Fruit fly (Drosophila melanogaster) whole organism, embryonic: ENCODE results near the gene Mon1.
A peak's percentile ranks its signal among the peaks of the same experiment; 100 is the strongest.

Experiments used
- Abd-B ChIP-seq: fragments of 200-800 bp; sonication (Bioruptor generic); optimal IDR thresholded peaks from 2 replicates; lab custom pipeline; 2018; ENCODE audit warnings: missing biosample characterization, mild to moderate bottlenecking, missing genetic modification characterization, moderate library complexity
- Antp ChIP-seq: fragments of 200-800 bp; sonication (Bioruptor generic); optimal IDR thresholded peaks from 3 replicates; lab custom pipeline; 2016; ENCODE audit warnings: missing biosample characterization, missing genetic modification characterization
- BEAF-32 ChIP-seq: fragments of 200-800 bp; sonication (Bioruptor generic); optimal IDR thresholded peaks from 3 replicates; lab custom pipeline; 2017; ENCODE audit warnings: missing biosample characterization, missing genetic modification characterization, mild to moderate bottlenecking, moderate library complexity, missing genetic modification reagents
- CG10462 ChIP-seq: fragments of 200-800 bp; sonication (Bioruptor generic); optimal IDR thresholded peaks from 2 replicates; lab custom pipeline; 2016; ENCODE audit warnings: missing biosample characterization, missing genetic modification characterization
- CG11456 ChIP-seq: fragments of 200-800 bp; sonication (Bioruptor generic); IDR thresholded peaks from 3 replicates; pipeline ENCODE4 v1.3.6; 2022; ENCODE audit warnings: missing biosample characterization, missing genetic modification characterization
- CG11723 ChIP-seq: fragments of 200-800 bp; sonication (Bioruptor generic); optimal IDR thresholded peaks from 2 replicates; lab custom pipeline; 2017; ENCODE audit warnings: missing biosample characterization, mild to moderate bottlenecking, missing genetic modification characterization
- CG12236 ChIP-seq: fragments of 200-800 bp; sonication (Bioruptor generic); optimal IDR thresholded peaks from 2 replicates; lab custom pipeline; 2016; ENCODE audit warnings: missing biosample characterization, missing genetic modification characterization
- CG14014 ChIP-seq: fragments of 200-800 bp; sonication (Bioruptor generic); IDR thresholded peaks from 2 replicates; pipeline ENCODE4 v1.3.6; 2022; ENCODE audit warnings: missing biosample characterization, missing genetic modification characterization
- CG14965 ChIP-seq: fragments of 200-800 bp; sonication (Bioruptor generic); optimal IDR thresholded peaks from 2 replicates; lab custom pipeline; 2016; ENCODE audit warnings: missing biosample characterization, missing genetic modification characterization, borderline replicate concordance
- CG15011 ChIP-seq: fragments of 200-800 bp; sonication (Bioruptor generic); optimal IDR thresholded peaks from 3 replicates; lab custom pipeline; 2018; ENCODE audit warnings: missing biosample characterization, mild to moderate bottlenecking, missing genetic modification characterization
- CG15696 ChIP-seq: fragments of 200-800 bp; sonication (Bioruptor generic); optimal IDR thresholded peaks from 2 replicates; lab custom pipeline; 2019; ENCODE audit warnings: missing biosample characterization, mild to moderate bottlenecking, missing genetic modification characterization, moderate library complexity
- CG16813 ChIP-seq: fragments of 200-800 bp; sonication (Bioruptor generic); IDR thresholded peaks from 3 replicates; pipeline ENCODE4 v1.3.6; 2022; ENCODE audit warnings: missing biosample characterization, missing genetic modification characterization; ENCODE audit not compliant: partially characterized antibody
- CG16815 ChIP-seq: fragments of 200-800 bp; sonication (Bioruptor generic); optimal IDR thresholded peaks from 3 replicates; lab custom pipeline; 2017; ENCODE audit warnings: missing biosample characterization, mild to moderate bottlenecking, missing genetic modification characterization
- CG17612 ChIP-seq: fragments of 200-800 bp; sonication (Bioruptor generic); IDR thresholded peaks from 2 replicates; pipeline ENCODE4 v1.3.6; 2022; ENCODE audit warnings: missing biosample characterization, missing genetic modification characterization
- CG18599 ChIP-seq: fragments of 200-800 bp; sonication (Bioruptor generic); optimal IDR thresholded peaks from 3 replicates; lab custom pipeline; 2017; ENCODE audit warnings: missing biosample characterization, missing genetic modification characterization, mild to moderate bottlenecking, moderate library complexity, missing genetic modification reagents
- CG2889 ChIP-seq: fragments of 200-800 bp; sonication (Bioruptor generic); IDR thresholded peaks from 3 replicates; pipeline ENCODE4 v1.3.6; 2022; ENCODE audit warnings: missing biosample characterization, missing genetic modification characterization
- CG3065 ChIP-seq: fragments of 200-800 bp; sonication (Bioruptor generic); optimal IDR thresholded peaks from 2 replicates; lab custom pipeline; 2016; ENCODE audit warnings: missing biosample characterization, missing genetic modification characterization
- CG43689 ChIP-seq: fragments of 200-800 bp; sonication (Bioruptor generic); IDR thresholded peaks from 2 replicates; pipeline ENCODE4 v1.3.6; 2022; ENCODE audit warnings: missing biosample characterization, missing genetic modification characterization
- CG4404 ChIP-seq: fragments of 200-800 bp; sonication (Bioruptor generic); IDR thresholded peaks from 2 replicates; pipeline ENCODE4 v1.3.6; 2022; ENCODE audit warnings: missing biosample characterization, missing genetic modification characterization
- CG4617 ChIP-seq: fragments of 200-800 bp; sonication (Bioruptor generic); optimal IDR thresholded peaks from 3 replicates; lab custom pipeline; 2016; ENCODE audit warnings: missing biosample characterization, missing genetic modification characterization, borderline replicate concordance
- CG5180 ChIP-seq: fragments of 200-800 bp; sonication (Bioruptor generic); optimal IDR thresholded peaks from 3 replicates; lab custom pipeline; 2017; ENCODE audit warnings: missing biosample characterization, missing genetic modification characterization, mild to moderate bottlenecking, moderate library complexity, missing genetic modification reagents
- CG7357 ChIP-seq: fragments of 200-800 bp; sonication (Bioruptor generic); IDR thresholded peaks from 3 replicates; pipeline ENCODE4 v1.3.6; 2022; ENCODE audit warnings: missing biosample characterization, missing genetic modification characterization
- Dip3 ChIP-seq: fragments of 200-800 bp; sonication (Bioruptor generic); optimal IDR thresholded peaks from 3 replicates; lab custom pipeline; 2016; ENCODE audit warnings: missing biosample characterization, missing genetic modification characterization
- HmgD ChIP-seq: fragments of 200-800 bp; sonication (Bioruptor generic); optimal IDR thresholded peaks from 3 replicates; lab custom pipeline; 2016; ENCODE audit warnings: missing biosample characterization, missing genetic modification characterization
- Hsf ChIP-seq: fragments of 200-800 bp; sonication (Bioruptor generic); optimal IDR thresholded peaks from 3 replicates; lab custom pipeline; 2016; ENCODE audit warnings: missing biosample characterization, missing genetic modification characterization
- Kr ChIP-seq: fragments of 200-800 bp; sonication (Bioruptor generic); optimal IDR thresholded peaks from 2 replicates; lab custom pipeline; 2017; ENCODE audit warnings: missing biosample characterization, mild to moderate bottlenecking, missing genetic modification characterization
- Meics ChIP-seq: fragments of 200-800 bp; sonication (Bioruptor generic); optimal IDR thresholded peaks from 2 replicates; lab custom pipeline; 2017; ENCODE audit warnings: missing biosample characterization, mild to moderate bottlenecking, missing genetic modification characterization
- Nf-YB ChIP-seq: fragments of 200-800 bp; sonication (Bioruptor generic); optimal IDR thresholded peaks from 3 replicates; lab custom pipeline; 2019; ENCODE audit warnings: missing biosample characterization, mild to moderate bottlenecking, missing genetic modification characterization, moderate library complexity
- NfI ChIP-seq: fragments of 200-800 bp; sonication (Bioruptor generic); optimal IDR thresholded peaks from 3 replicates; lab custom pipeline; 2018; ENCODE audit warnings: missing biosample characterization, mild to moderate bottlenecking, missing genetic modification characterization, moderate library complexity
- PHDP ChIP-seq: fragments of 200-800 bp; sonication (Bioruptor generic); optimal IDR thresholded peaks from 3 replicates; lab custom pipeline; 2018; ENCODE audit warnings: missing biosample characterization, mild to moderate bottlenecking, missing genetic modification characterization, moderate library complexity
- Xbp1 ChIP-seq: fragments of 200-800 bp; sonication (Bioruptor generic); optimal IDR thresholded peaks from 3 replicates; lab custom pipeline; 2016; ENCODE audit warnings: missing biosample characterization, mild to moderate bottlenecking, missing genetic modification characterization
- Xrp1 ChIP-seq: fragments of 200-800 bp; sonication (Bioruptor generic); IDR thresholded peaks from 2 replicates; pipeline ENCODE4 v1.3.6; 2022; ENCODE audit warnings: missing biosample characterization, missing genetic modification characterization
- btn ChIP-seq: fragments of 200-800 bp; sonication (Bioruptor generic); optimal IDR thresholded peaks from 2 replicates; lab custom pipeline; 2016; ENCODE audit warnings: missing biosample characterization, missing genetic modification characterization
- ci ChIP-seq: fragments of 200-800 bp; sonication (Bioruptor generic); IDR thresholded peaks from 3 replicates; pipeline ENCODE4 v1.3.6; 2022; ENCODE audit warnings: missing biosample characterization, missing genetic modification characterization
- dan ChIP-seq: fragments of 200-800 bp; sonication (Bioruptor generic); IDR thresholded peaks from 2 replicates; pipeline ENCODE4 v1.3.6; 2022; ENCODE audit warnings: missing biosample characterization, missing genetic modification characterization
- dimm ChIP-seq: fragments of 200-800 bp; sonication (Bioruptor generic); IDR thresholded peaks from 2 replicates; pipeline ENCODE4 v1.3.6; 2022; ENCODE audit warnings: missing biosample characterization, missing genetic modification characterization
- dmrt11E ChIP-seq: fragments of 200-800 bp; sonication (Bioruptor generic); optimal IDR thresholded peaks from 3 replicates; lab custom pipeline; 2018; ENCODE audit warnings: missing biosample characterization, mild to moderate bottlenecking, missing genetic modification characterization, moderate library complexity
- fru ChIP-seq: fragments of >200 bp; optimal IDR thresholded peaks from 2 replicates; lab custom pipeline; 2017
- ham ChIP-seq: fragments of 200-800 bp; sonication (Bioruptor generic); IDR thresholded peaks from 2 replicates; pipeline ENCODE4 v1.3.6; 2022; ENCODE audit warnings: missing biosample characterization, missing genetic modification characterization
- inv ChIP-seq: fragments of 200-800 bp; sonication (Bioruptor generic); IDR thresholded peaks from 2 replicates; pipeline ENCODE4 v1.3.6; 2022; ENCODE audit warnings: missing biosample characterization, missing genetic modification characterization; ENCODE audit not compliant: partially characterized antibody
- jing ChIP-seq: fragments of 200-800 bp; sonication (Bioruptor generic); optimal IDR thresholded peaks from 2 replicates; lab custom pipeline; 2018; ENCODE audit warnings: missing biosample characterization, mild to moderate bottlenecking, missing genetic modification characterization
- lilli ChIP-seq: fragments of 200-800 bp; sonication (Bioruptor generic); optimal IDR thresholded peaks from 3 replicates; lab custom pipeline; 2016; ENCODE audit warnings: missing biosample characterization, missing genetic modification characterization
- maf-S ChIP-seq: fragments of 200-800 bp; sonication (Bioruptor generic); optimal IDR thresholded peaks from 2 replicates; lab custom pipeline; 2016; ENCODE audit warnings: missing biosample characterization, missing genetic modification characterization
- mam ChIP-seq: fragments of 200-800 bp; sonication (Bioruptor generic); optimal IDR thresholded peaks from 3 replicates; lab custom pipeline; 2016; ENCODE audit warnings: missing biosample characterization, missing genetic modification characterization
- prd ChIP-seq, 3 experiments: fragments of >200 bp in 2 of 3; fragments of 200-800 bp in 1 of 3; sonication (Bioruptor generic) in 1 of 3; optimal IDR thresholded peaks in 2 of 3; IDR thresholded peaks in 1 of 3; 2 replicates in 2 of 3; 3 replicates in 1 of 3; pipeline versions ENCODE4 v1.3.6 to Lab custom; 2017 to 2022; ENCODE audit warnings: missing biosample characterization in 1 of 3, missing genetic modification characterization in 1 of 3
- psq ChIP-seq: fragments of 200-800 bp; sonication (Bioruptor generic); optimal IDR thresholded peaks from 2 replicates; lab custom pipeline; 2017; ENCODE audit warnings: missing biosample characterization, missing genetic modification characterization
- schlank ChIP-seq: fragments of 200-800 bp; sonication (Bioruptor generic); optimal IDR thresholded peaks from 2 replicates; lab custom pipeline; 2018; ENCODE audit warnings: missing biosample characterization, mild to moderate bottlenecking, missing genetic modification characterization
- slbo ChIP-seq: fragments of 200-800 bp; sonication (Bioruptor generic); IDR thresholded peaks from 2 replicates; pipeline ENCODE4 v1.3.6; 2022; ENCODE audit warnings: missing biosample characterization, missing genetic modification characterization
- stc ChIP-seq: fragments of 200-800 bp; sonication (Bioruptor generic); IDR thresholded peaks from 2 replicates; pipeline ENCODE4 v1.3.6; 2022; ENCODE audit warnings: missing biosample characterization, missing genetic modification characterization
- trh ChIP-seq: fragments of 200-800 bp; sonication (Bioruptor generic); optimal IDR thresholded peaks from 2 replicates; lab custom pipeline; 2016; ENCODE audit warnings: missing biosample characterization, missing genetic modification characterization
- unpg ChIP-seq: fragments of 200-800 bp; sonication (Bioruptor generic); optimal IDR thresholded peaks from 3 replicates; lab custom pipeline; 2018; ENCODE audit warnings: missing biosample characterization, mild to moderate bottlenecking, missing genetic modification characterization, moderate library complexity
- zfh2 ChIP-seq: fragments of 200-800 bp; sonication (Bioruptor generic); optimal IDR thresholded peaks from 2 replicates; lab custom pipeline; 2016; ENCODE audit warnings: missing biosample characterization, missing genetic modification characterization

Mon1 gene

dm6 chr2L:4854822-4855221, 4.4 kb downstream of the Mon1 start (continued):
- TF ChIP-seq Xbp1 = peak; percentile 24
- no peak for TF ChIP-seq CG43689 (GFP tag; lab: Robert Waterston, UW)
- no peak for TF ChIP-seq stc
- TF ChIP-seq CG16815 (GFP tag; lab: Kevin White, UChicago) = no peak
- no peak for TF ChIP-seq prd (optimal IDR thresholded peaks at IDR 0.05; lab: Kevin White, UChicago)
- TF ChIP-seq prd (GFP tag; IDR thresholded peaks at IDR 0.05; lab: Robert Waterston, UW) = no peak
- no peak for TF ChIP-seq ham (GFP tag; lab: Robert Waterston, UW)
- TF ChIP-seq btn (GFP tag; lab: Kevin White, UChicago) = no peak
- TF ChIP-seq CG5180 (GFP tag; lab: Kevin White, UChicago) = no peak
- 0 out of 2 replicates have a peak, but pooled peaks have one; percentile 29 for TF ChIP-seq dan (GFP tag; lab: Robert Waterston, UW)
- no peak for TF ChIP-seq NfI
- no peak for TF ChIP-seq Nf-YB (GFP tag; lab: Kevin White, UChicago)
- no peak for TF ChIP-seq ci (GFP tag; lab: Robert Waterston, UW)
- TF ChIP-seq CG10462 (GFP tag; lab: Kevin White, UChicago) = no peak
- no peak for TF ChIP-seq inv (GFP tag; lab: Robert Waterston, UW)
- TF ChIP-seq trh = no peak
- 0 out of 3 replicates have a peak, but pooled peaks have one; percentile 9 for TF ChIP-seq CG2889 (GFP tag; lab: Robert Waterston, UW)
- peak; percentile 18 for TF ChIP-seq unpg (GFP tag; lab: Kevin White, UChicago)
- TF ChIP-seq slbo (GFP tag; lab: Robert Waterston, UW) = no peak; the same call in 1 of the 2 replicates
- no peak for TF ChIP-seq CG7357 (GFP tag; lab: Robert Waterston, UW)
- no peak for TF ChIP-seq schlank (tag; lab: Kevin White, UChicago)
- no peak for TF ChIP-seq CG4617 (GFP tag; lab: Kevin White, UChicago)
- TF ChIP-seq Meics (GFP tag; lab: Kevin White, UChicago) = no peak
- no peak for TF ChIP-seq CG16813
- no peak for TF ChIP-seq CG11723 (GFP tag; lab: Kevin White, UChicago)
- peak; percentile 46 for TF ChIP-seq CG18599 (GFP tag; lab: Kevin White, UChicago)
- TF ChIP-seq Dip3 (GFP tag; lab: Kevin White, UChicago) = no peak
- TF ChIP-seq CG11456 (GFP tag; lab: Robert Waterston, UW) = no peak
- TF ChIP-seq CG3065 (GFP tag; lab: Kevin White, UChicago) = no peak
- TF ChIP-seq Xrp1 (GFP tag; lab: Robert Waterston, UW) = peak; percentile 17; the same call in 1 of the 2 replicates
- no peak for TF ChIP-seq HmgD (GFP tag; lab: Kevin White, UChicago)
- no peak for TF ChIP-seq CG17612 (GFP tag; lab: Robert Waterston, UW)
- TF ChIP-seq CG12236 (GFP tag; lab: Kevin White, UChicago) = no peak
- TF ChIP-seq jing (GFP tag; lab: Kevin White, UChicago) = no peak
- TF ChIP-seq CG14014 (GFP tag; lab: Robert Waterston, UW) = no peak
- TF ChIP-seq Abd-B = no peak
- TF ChIP-seq BEAF-32 = no peak
- no peak for TF ChIP-seq fru (lab: Kevin White, UChicago)
- no peak for TF ChIP-seq psq (GFP tag; lab: Kevin White, UChicago)
- peak; percentile 18 for TF ChIP-seq lilli
- TF ChIP-seq Hsf (GFP tag; lab: Kevin White, UChicago) = no peak
- TF ChIP-seq Antp = no peak
- TF ChIP-seq dmrt11E (tag; lab: Kevin White, UChicago) = peak; percentile 1
- TF ChIP-seq dimm (GFP tag; lab: Robert Waterston, UW) = no peak
- no peak for TF ChIP-seq CG14965 (GFP tag; lab: Kevin White, UChicago)
- no peak for TF ChIP-seq CG15696 (tag; lab: Kevin White, UChicago)
- no peak for TF ChIP-seq Kr (GFP tag; lab: Kevin White, UChicago)
- no peak for TF ChIP-seq maf-S (GFP tag; lab: Kevin White, UChicago)
- TF ChIP-seq PHDP (tag; lab: Kevin White, UChicago) = no peak
- no peak for TF ChIP-seq CG15011 (GFP tag; lab: Kevin White, UChicago)
- no peak for TF ChIP-seq CG4404 (GFP tag; lab: Robert Waterston, UW)
- TF ChIP-seq zfh2 (GFP tag; lab: Kevin White, UChicago) = no peak
- no peak for TF ChIP-seq mam (GFP tag; lab: Kevin White, UChicago)
